Worm (Caenorhabditis elegans) whole organism, mixed stage, embryonic: Measurements from ENCODE around the gene sftb-1.

ENCODE experiments used
- elt-1 ChIP-seq: sonication (generic microtip); optimal IDR thresholded peaks from 2 replicates; lab custom pipeline; 2017; ENCODE audit warnings: missing genetic modification characterization, mild to moderate bottlenecking, missing compliant biosample characterization, antibody characterized with exemption, moderate library complexity, borderline replicate concordance; ENCODE audit not compliant: insufficient read depth
- lsy-2 ChIP-seq: fragments of 150-350 bp; optimal IDR thresholded peaks from 2 replicates; lab custom pipeline; 2014; ENCODE audit warnings: missing biosample characterization, missing genetic modification characterization
- sem-2 ChIP-seq: fragments of 200-800 bp; sonication (Bioruptor generic); optimal IDR thresholded peaks from 2 replicates; lab custom pipeline; 2018; ENCODE audit warnings: mild to moderate bottlenecking, missing genetic modification characterization, missing compliant biosample characterization
- sptf-1 ChIP-seq: sonication (generic microtip); optimal IDR thresholded peaks from 2 replicates; lab custom pipeline; 2017; ENCODE audit warnings: mild to moderate bottlenecking, missing genetic modification characterization, moderate library complexity, missing compliant biosample characterization
- zip-8 ChIP-seq: fragments of 150-350 bp; optimal IDR thresholded peaks from 2 replicates; lab custom pipeline; 2014; ENCODE audit warnings: missing biosample characterization, missing genetic modification characterization

DNA sequence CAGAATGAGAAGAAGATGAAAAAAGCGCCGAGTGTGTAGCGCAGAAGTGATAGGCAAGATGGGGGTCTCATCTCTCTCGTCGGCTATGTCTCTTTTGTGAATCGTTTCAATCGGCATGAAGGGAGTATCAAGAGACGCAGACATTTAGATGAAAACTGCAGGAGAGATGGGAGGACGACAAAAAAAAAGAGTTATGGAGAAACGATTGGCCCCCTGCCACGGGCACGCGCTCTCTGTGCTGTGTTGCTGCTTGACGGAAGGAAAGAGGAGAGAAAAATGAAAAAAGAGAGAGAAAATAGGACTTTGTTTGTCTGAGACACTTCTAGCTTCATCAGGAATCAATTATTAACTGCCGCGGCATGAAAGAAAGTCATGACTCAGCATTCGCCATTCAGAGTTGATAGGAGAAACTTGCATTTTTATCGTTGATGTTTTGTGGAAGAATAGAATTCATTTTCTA is 45.4 kb downstream of the sftb-1 start:
- no peak for TF ChIP-seq elt-1 (tag; lab: Kevin White, UChicago)
- peak; percentile 42 for TF ChIP-seq lsy-2 (tag; lab: Kevin White, UChicago)
- no peak for TF ChIP-seq sem-2 (GFP tag; lab: Kevin White, UChicago)
- TF ChIP-seq zip-8 (tag; lab: Kevin White, UChicago): no peak
- peak; percentile 41 for TF ChIP-seq sptf-1
